Fruit fly (Drosophila melanogaster) whole organism, prepupa: Measurements from ENCODE around the gene Cdc23.
A peak's percentile ranks its signal among the peaks of the same experiment; 100 is the strongest.

Experiments used
- Blimp-1 ChIP-seq: fragments of 200-800 bp; sonication (Bioruptor generic); optimal IDR thresholded peaks from 3 replicates; lab custom pipeline; 2017; ENCODE audit warnings: missing biosample characterization, missing genetic modification characterization, mild to moderate bottlenecking, moderate library complexity, missing genetic modification reagents
- CG10631 ChIP-seq: fragments of 200-800 bp; sonication (Bioruptor generic); optimal IDR thresholded peaks from 2 replicates; lab custom pipeline; 2016; ENCODE audit warnings: missing biosample characterization, missing genetic modification characterization
- CG11294 ChIP-seq: fragments of 200-800 bp; sonication (Bioruptor generic); IDR thresholded peaks from 2 replicates; pipeline ENCODE4 v1.3.6; 2022; ENCODE audit warnings: missing biosample characterization, missing genetic modification characterization
- CG15336 ChIP-seq: fragments of 200-800 bp; sonication (Bioruptor generic); IDR thresholded peaks from 2 replicates; pipeline ENCODE4 v1.3.6; 2022; ENCODE audit warnings: missing biosample characterization, missing genetic modification characterization
- CG16779 ChIP-seq: fragments of 200-800 bp; sonication (Bioruptor generic); optimal IDR thresholded peaks from 3 replicates; lab custom pipeline; 2017; ENCODE audit warnings: missing biosample characterization, mild to moderate bottlenecking, missing genetic modification characterization
- CG31627 ChIP-seq: fragments of 200-800 bp; sonication (Bioruptor generic); optimal IDR thresholded peaks from 3 replicates; lab custom pipeline; 2016; ENCODE audit warnings: missing biosample characterization, missing genetic modification characterization
- CG34406 ChIP-seq: fragments of 200-800 bp; sonication (Bioruptor generic); optimal IDR thresholded peaks from 3 replicates; lab custom pipeline; 2016; ENCODE audit warnings: missing biosample characterization, missing genetic modification characterization
- CG3919 ChIP-seq: fragments of 200-800 bp; sonication (Bioruptor generic); optimal IDR thresholded peaks from 3 replicates; lab custom pipeline; 2016; ENCODE audit warnings: missing biosample characterization, missing genetic modification characterization
- CG4318 ChIP-seq: fragments of 200-800 bp; sonication (Bioruptor generic); optimal IDR thresholded peaks from 3 replicates; lab custom pipeline; 2017; ENCODE audit warnings: missing biosample characterization, mild to moderate bottlenecking, missing genetic modification characterization
- CG6163 ChIP-seq: fragments of 200-800 bp; sonication (Bioruptor generic); IDR thresholded peaks from 3 replicates; pipeline ENCODE4 v1.3.6; 2022; ENCODE audit warnings: missing biosample characterization, missing genetic modification characterization
- CG6792 ChIP-seq: fragments of 200-800 bp; sonication (Bioruptor generic); optimal IDR thresholded peaks from 3 replicates; lab custom pipeline; 2016; ENCODE audit warnings: missing biosample characterization, missing genetic modification characterization
- CG6808 ChIP-seq: fragments of 200-800 bp; sonication (Bioruptor generic); optimal IDR thresholded peaks from 3 replicates; lab custom pipeline; 2017; ENCODE audit warnings: missing biosample characterization, missing genetic modification characterization, mild to moderate bottlenecking, moderate library complexity, missing genetic modification reagents
- CG8119 ChIP-seq: fragments of 200-800 bp; sonication (Bioruptor generic); IDR thresholded peaks from 3 replicates; pipeline ENCODE4 v1.3.6; 2022; ENCODE audit warnings: missing biosample characterization, missing genetic modification characterization
- CG8319 ChIP-seq: fragments of 200-800 bp; sonication (Bioruptor generic); optimal IDR thresholded peaks from 3 replicates; lab custom pipeline; 2016; ENCODE audit warnings: missing biosample characterization, missing genetic modification characterization
- CG9139 ChIP-seq: fragments of 200-800 bp; sonication (Bioruptor generic); optimal IDR thresholded peaks from 3 replicates; lab custom pipeline; 2017; ENCODE audit warnings: missing biosample characterization, mild to moderate bottlenecking, missing genetic modification characterization
- Eip75B ChIP-seq: fragments of 200-800 bp; sonication (Bioruptor generic); optimal IDR thresholded peaks from 3 replicates; lab custom pipeline; 2016; ENCODE audit warnings: missing biosample characterization, missing genetic modification characterization
- Eip78C ChIP-seq: fragments of 200-800 bp; sonication (Bioruptor generic); peaks from one replicate; lab custom pipeline; 2016; ENCODE audit warnings: missing biosample characterization, missing genetic modification characterization
- Eip93F ChIP-seq: fragments of 200-800 bp; sonication (Bioruptor generic); optimal IDR thresholded peaks from 2 replicates; lab custom pipeline; 2016; ENCODE audit warnings: missing biosample characterization, mild to moderate bottlenecking, missing genetic modification characterization
- Ets21C ChIP-seq: fragments of 200-800 bp; sonication (Bioruptor generic); optimal IDR thresholded peaks from 3 replicates; lab custom pipeline; 2016; ENCODE audit warnings: missing biosample characterization, missing genetic modification characterization
- Gug ChIP-seq: fragments of 200-800 bp; sonication (Bioruptor generic); IDR thresholded peaks from 2 replicates; pipeline ENCODE4 v1.3.6; 2022; ENCODE audit warnings: missing biosample characterization, missing genetic modification characterization
- Hr39 ChIP-seq: fragments of 200-800 bp; sonication (Bioruptor generic); optimal IDR thresholded peaks from 2 replicates; lab custom pipeline; 2016; ENCODE audit warnings: missing biosample characterization, missing genetic modification characterization
- Hr4 ChIP-seq: fragments of 200-800 bp; sonication (Bioruptor generic); optimal IDR thresholded peaks from 3 replicates; lab custom pipeline; 2016; ENCODE audit warnings: missing biosample characterization, missing genetic modification characterization
- Met ChIP-seq: fragments of 200-800 bp; sonication (Bioruptor generic); optimal IDR thresholded peaks from 3 replicates; lab custom pipeline; 2016; ENCODE audit warnings: missing biosample characterization, missing genetic modification characterization
- OdsH ChIP-seq: fragments of 200-800 bp; sonication (Bioruptor generic); optimal IDR thresholded peaks from 3 replicates; lab custom pipeline; 2016; ENCODE audit warnings: missing biosample characterization, missing genetic modification characterization
- Sox15 ChIP-seq: fragments of 200-800 bp; sonication (Bioruptor generic); optimal IDR thresholded peaks from 3 replicates; lab custom pipeline; 2016; ENCODE audit warnings: missing biosample characterization, missing genetic modification characterization
- achi ChIP-seq: fragments of 200-800 bp; sonication (Bioruptor generic); optimal IDR thresholded peaks from 3 replicates; lab custom pipeline; 2016; ENCODE audit warnings: missing biosample characterization, missing genetic modification characterization
- acj6 ChIP-seq: fragments of 200-800 bp; sonication (Bioruptor generic); optimal IDR thresholded peaks from 3 replicates; lab custom pipeline; 2016; ENCODE audit warnings: missing biosample characterization, missing genetic modification characterization
- dac ChIP-seq: fragments of 200-800 bp; sonication (Bioruptor generic); optimal IDR thresholded peaks from 2 replicates; lab custom pipeline; 2017; ENCODE audit warnings: missing biosample characterization, mild to moderate bottlenecking, missing genetic modification characterization
- eg ChIP-seq: fragments of 200-800 bp; sonication (Bioruptor generic); IDR thresholded peaks from 3 replicates; pipeline ENCODE4 v1.3.6; 2022; ENCODE audit warnings: missing biosample characterization, missing genetic modification characterization
- esn ChIP-seq: fragments of 200-800 bp; sonication (Bioruptor generic); optimal IDR thresholded peaks from 2 replicates; lab custom pipeline; 2016; ENCODE audit warnings: missing biosample characterization, mild to moderate bottlenecking, missing genetic modification characterization, moderate library complexity
- fd85E ChIP-seq: fragments of 200-800 bp; sonication (Bioruptor generic); optimal IDR thresholded peaks from 3 replicates; lab custom pipeline; 2016; ENCODE audit warnings: missing biosample characterization, missing genetic modification characterization
- lz ChIP-seq: fragments of 200-800 bp; sonication (Bioruptor generic); optimal IDR thresholded peaks from 3 replicates; lab custom pipeline; 2016; ENCODE audit warnings: missing biosample characterization, missing genetic modification characterization
- net ChIP-seq: fragments of 200-800 bp; sonication (Bioruptor generic); optimal IDR thresholded peaks from 3 replicates; lab custom pipeline; 2016; ENCODE audit warnings: missing biosample characterization, missing genetic modification characterization
- pdm3 ChIP-seq: fragments of 200-800 bp; sonication (Bioruptor generic); optimal IDR thresholded peaks from 3 replicates; lab custom pipeline; 2016; ENCODE audit warnings: missing biosample characterization, missing genetic modification characterization
- salr ChIP-seq, 2 experiments: fragments of 200-800 bp; sonication (Bioruptor generic); optimal IDR thresholded peaks; 3 replicates each; lab custom pipeline; 2016 to 2018; ENCODE audit warnings: missing biosample characterization in 2 of 2, missing genetic modification characterization in 2 of 2, mild to moderate bottlenecking in 1 of 2
- ss ChIP-seq, 2 experiments: fragments of 200-800 bp; sonication (Bioruptor generic); optimal IDR thresholded peaks; 2 replicates in 1 of 2; 3 replicates in 1 of 2; lab custom pipeline; 2017 to 2018; ENCODE audit warnings: mild to moderate bottlenecking in 2 of 2, missing biosample characterization in 2 of 2, missing genetic modification characterization in 2 of 2, moderate library complexity in 1 of 2
- topi ChIP-seq: fragments of 200-800 bp; sonication (Bioruptor generic); optimal IDR thresholded peaks from 3 replicates; lab custom pipeline; 2016; ENCODE audit warnings: missing biosample characterization, missing genetic modification characterization
- vri ChIP-seq: fragments of 200-800 bp; sonication (Bioruptor generic); optimal IDR thresholded peaks from 3 replicates; lab custom pipeline; 2016; ENCODE audit warnings: missing biosample characterization, mild to moderate bottlenecking, missing genetic modification characterization

Gene Cdc23

dm6 chr2L:20417597-20418286, 41.4 kb upstream of the Cdc23 start:
- TF ChIP-seq OdsH (no peak), dac (no peak), CG34406 (GFP tag; lab: Kevin White, UChicago) (no peak), CG3919 (GFP tag; lab: Kevin White, UChicago) (no peak), Met (GFP tag; lab: Kevin White, UChicago) (peak; percentile 34), CG6792 (GFP tag; lab: Kevin White, UChicago) (no peak), CG6163 (no peak), Gug (GFP tag; lab: Robert Waterston, UW) (no peak), pdm3 (GFP tag; lab: Kevin White, UChicago) (peak; percentile 5), CG16779 (tag; lab: Kevin White, UChicago) (no peak), Blimp-1 (GFP tag; lab: Kevin White, UChicago) (no peak), vri (GFP tag; lab: Kevin White, UChicago) (peak; percentile 60), Hr4 (GFP tag; lab: Kevin White, UChicago) (no peak), CG9139 (GFP tag; lab: Kevin White, UChicago) (no peak), CG31627 (GFP tag; lab: Kevin White, UChicago) (peak; percentile 33), Eip93F (GFP tag; lab: Kevin White, UChicago) (peak; percentile 24), lz (GFP tag; lab: Kevin White, UChicago) (peak; percentile 3), eg (GFP tag; lab: Robert Waterston, UW) (peak; percentile 19; the same call in 2 of the 3 replicates), CG15336 (GFP tag; lab: Robert Waterston, UW) (peak; percentile 26; the same call in 1 of the 2 replicates), Ets21C (GFP tag; lab: Kevin White, UChicago) (no peak), acj6 (GFP tag; lab: Kevin White, UChicago) (no peak), esn (GFP tag; lab: Kevin White, UChicago) (peak; percentile 41), achi (GFP tag; lab: Kevin White, UChicago) (no peak), Sox15 (GFP tag; lab: Kevin White, UChicago) (no peak), ss (GFP tag; optimal IDR thresholded peaks at IDR 0.05; lab: Kevin White, UChicago) (no peak), fd85E (GFP tag; lab: Kevin White, UChicago) (no peak), Eip78C (peak; percentile 74)

dm6 chr2L:20420035-20420434, 39.1 kb upstream of the Cdc23 start:
- TF ChIP-seq Hr4 (GFP tag; lab: Kevin White, UChicago) (no peak), CG8319 (no peak), eg (GFP tag; lab: Robert Waterston, UW) (no peak), topi (GFP tag; lab: Kevin White, UChicago) (no peak), CG11294 (GFP tag; lab: Robert Waterston, UW) (no peak), Blimp-1 (GFP tag; lab: Kevin White, UChicago) (no peak), vri (GFP tag; lab: Kevin White, UChicago) (no peak), CG15336 (GFP tag; lab: Robert Waterston, UW) (no peak), CG10631 (GFP tag; lab: Kevin White, UChicago) (no peak), pdm3 (GFP tag; lab: Kevin White, UChicago) (no peak), CG8119 (GFP tag; lab: Robert Waterston, UW) (no peak), Gug (GFP tag; lab: Robert Waterston, UW) (no peak)

dm6 chr2L:20424560-20424959, 34.6 kb upstream of the Cdc23 start, which contains the start of gene CG15130:
TSS of gene CG15130 (minus strand) at chr2L:20424660.
- TF ChIP-seq achi (GFP tag; lab: Kevin White, UChicago) = no peak
- TF ChIP-seq CG10631 (GFP tag; lab: Kevin White, UChicago) = no peak
- no peak for TF ChIP-seq CG6792 (GFP tag; lab: Kevin White, UChicago)
- TF ChIP-seq topi (GFP tag; lab: Kevin White, UChicago) = no peak
- TF ChIP-seq CG31627 (GFP tag; lab: Kevin White, UChicago) = no peak
- TF ChIP-seq Gug (GFP tag; lab: Robert Waterston, UW) = no peak
- TF ChIP-seq CG3919 (GFP tag; lab: Kevin White, UChicago) = no peak
- TF ChIP-seq Blimp-1 (GFP tag; lab: Kevin White, UChicago) = no peak
- no peak for TF ChIP-seq salr (GFP tag; optimal IDR thresholded peaks at IDR 0.05; lab: Kevin White, UChicago)
- TF ChIP-seq Hr39 (GFP tag; lab: Kevin White, UChicago) = no peak
- no peak for TF ChIP-seq Eip75B (GFP tag; lab: Kevin White, UChicago)
- TF ChIP-seq CG6808 (GFP tag; lab: Kevin White, UChicago) = no peak
- no peak for TF ChIP-seq CG11294 (GFP tag; lab: Robert Waterston, UW)
- TF ChIP-seq net (GFP tag; lab: Kevin White, UChicago) = no peak
- TF ChIP-seq CG4318 (GFP tag; lab: Kevin White, UChicago) = no peak
- TF ChIP-seq CG8119 (GFP tag; lab: Robert Waterston, UW) = no peak
- no peak for TF ChIP-seq OdsH
